Worm (Caenorhabditis elegans): ENCODE measurements around the gene T20B3.1.

Gene T20B3.1

ce11 chrV:16780554-16780953, 34.8 kb upstream of the T20B3.1 start:
- TF ChIP-seq somi-1 (GFP tag; optimal IDR thresholded peaks at IDR 0.05) (peak; percentile 15), lir-1 (GFP tag; conservative IDR thresholded peaks at IDR 0.05) (no peak), egrh-3 (GFP tag; IDR thresholded peaks at IDR 0.05) (no peak)

- TF ChIP-seq madf-6 (GFP tag; IDR thresholded peaks at IDR 0.05) (no peak), dox-1 (GFP tag; IDR thresholded peaks at IDR 0.05) (0 out of 2 replicates have a peak, but pooled peaks have one; percentile 3)
Measured at ce11 chrV:16781974-16782373, 33.4 kb upstream of the T20B3.1 start.

ce11 chrV:16784806-16785205, 30.6 kb upstream of the T20B3.1 start:
- peak; percentile 16 for TF ChIP-seq repo-1 (tag; optimal IDR thresholded peaks at IDR 0.05)
- peak; percentile 50; the same call in 1 of the 2 replicates for TF ChIP-seq egrh-3 (GFP tag; IDR thresholded peaks at IDR 0.05)
- TF ChIP-seq madf-3 (GFP tag; IDR thresholded peaks at IDR 0.05) = no peak
- TF ChIP-seq K11D2.4 (GFP tag; IDR thresholded peaks at IDR 0.05) = 0 out of 2 replicates have a peak, but pooled peaks have one; percentile 22
- no peak for TF ChIP-seq pha-4 (tag; optimal IDR thresholded peaks at IDR 0.05)
- peak; percentile 80 for TF ChIP-seq zfh-2 (GFP tag; conservative IDR thresholded peaks at IDR 0.05)
- no peak for TF ChIP-seq bed-1 (GFP tag; IDR thresholded peaks at IDR 0.05)
- TF ChIP-seq nfya-1 (tag; optimal IDR thresholded peaks at IDR 0.05; ENCODE audit: borderline replicate concordance, insufficient read depth) = peak; percentile 43

- TF ChIP-seq ceh-100 (GFP tag; IDR thresholded peaks at IDR 0.05) = no peak
Measured at ce11 chrV:16786012-16786411, 29.3 kb upstream of the T20B3.1 start.

- TF ChIP-seq hsf-1 (GFP tag; IDR thresholded peaks at IDR 0.05) (no peak), mel-28 (tag; optimal IDR thresholded peaks at IDR 0.05; ENCODE audit: borderline replicate concordance) (no peak), lsl-1 (GFP tag; optimal IDR thresholded peaks at IDR 0.05) (peak; percentile 85), ceh-58 (GFP tag; IDR thresholded peaks at IDR 0.05) (no peak), let-607 (tag; optimal IDR thresholded peaks at IDR 0.05) (no peak), hlh-12 (tag; optimal IDR thresholded peaks at IDR 0.05) (no peak), fkh-3 (tag; optimal IDR thresholded peaks at IDR 0.05) (no peak), B0035.1 (tag; optimal IDR thresholded peaks at IDR 0.05) (no peak), snpc-4 (GFP tag; optimal IDR thresholded peaks at IDR 0.05) (no peak), snpc-4 (tag; optimal IDR thresholded peaks at IDR 0.05) (peak in 1 of 4 experiments; percentile 28), F33H1.4 (GFP tag; IDR thresholded peaks at IDR 0.05) (no peak), F57C9.4 (tag; optimal IDR thresholded peaks at IDR 0.05) (no peak), nhr-90 (tag; optimal IDR thresholded peaks at IDR 0.05) (no peak), hmg-1.2 (GFP tag; IDR thresholded peaks at IDR 0.05) (no peak), C06A6.2 (GFP tag; conservative IDR thresholded peaks at IDR 0.05) (no peak), egl-44 (GFP tag; IDR thresholded peaks at IDR 0.05) (no peak), C17E4.6 (GFP tag; IDR thresholded peaks at IDR 0.05) (no peak), ztf-18 (tag; optimal IDR thresholded peaks at IDR 0.05) (peak; percentile 17), aptf-2 (GFP tag; conservative IDR thresholded peaks at IDR 0.05) (no peak), aptf-3 (GFP tag; IDR thresholded peaks at IDR 0.05) (no peak), sdz-38 (tag; optimal IDR thresholded peaks at IDR 0.05) (no peak)
Measured at ce11 chrV:16788967-16789366, 26.4 kb upstream of the T20B3.1 start, which contains the start of gene immt-2. Gene immt-2 (plus strand): TSS chrV:16789267.

Measured in whole organism, young adult.